Worm (Caenorhabditis elegans) whole organism, L4 larva: ENCODE data around the gene W09G10.9.

Experiments
- T26A8.4 ChIP-seq: fragments of 200-800 bp; sonication (Bioruptor generic); IDR thresholded peaks from 2 replicates; pipeline ENCODE4 v1.3.6; 2022; ENCODE audit warnings: missing genetic modification characterization, missing compliant biosample characterization
- Y105C5A.15 ChIP-seq: fragments of 200-800 bp; sonication (Bioruptor generic); IDR thresholded peaks from 2 replicates; pipeline ENCODE4 v1.3.6; 2022; ENCODE audit warnings: missing genetic modification characterization, missing compliant biosample characterization
- aha-1 ChIP-seq: fragments of 150-350 bp; peaks from one replicate; lab custom pipeline; 2014; ENCODE audit warnings: missing biosample characterization, missing genetic modification characterization
- aly-2 ChIP-seq: sonication (generic microtip); optimal IDR thresholded peaks from 2 replicates; lab custom pipeline; 2018; ENCODE audit warnings: missing biosample characterization, missing genetic modification characterization
- ceh-28 ChIP-seq: fragments of 150-350 bp; optimal IDR thresholded peaks from 2 replicates; lab custom pipeline; 2014; ENCODE audit warnings: missing biosample characterization, missing genetic modification reagents, missing genetic modification characterization
- cey-2 ChIP-seq: sonication (generic microtip); optimal IDR thresholded peaks from 3 replicates; lab custom pipeline; 2017; ENCODE audit warnings: missing genetic modification characterization, mild to moderate bottlenecking, missing compliant biosample characterization, antibody characterized with exemption, borderline replicate concordance; ENCODE audit not compliant: insufficient read depth
- ctbp-1 ChIP-seq: fragments of 200-800 bp; sonication (Bioruptor generic); IDR thresholded peaks from 2 replicates; pipeline ENCODE4 v1.3.6; 2022; ENCODE audit warnings: missing genetic modification reagents, missing genetic modification characterization, missing compliant biosample characterization
- daf-16 ChIP-seq, 3 experiments: sonication (generic microtip); optimal IDR thresholded peaks; 2 replicates each; lab custom pipeline; 2016 to 2017; ENCODE audit warnings: missing genetic modification characterization in 3 of 3, missing genetic modification reagents in 3 of 3, mild to moderate bottlenecking in 2 of 3, missing compliant biosample characterization in 2 of 3, missing biosample characterization in 1 of 3, moderate library complexity in 1 of 3
- duxl-1 ChIP-seq: sonication (generic microtip); optimal IDR thresholded peaks from 2 replicates; lab custom pipeline; 2016; ENCODE audit warnings: mild to moderate bottlenecking, missing genetic modification characterization, moderate library complexity, missing compliant biosample characterization; ENCODE audit not compliant: poor library complexity
- egl-27 ChIP-seq: sonication (generic microtip); optimal IDR thresholded peaks from 3 replicates; lab custom pipeline; 2017; ENCODE audit warnings: missing biosample characterization, missing genetic modification reagents, missing genetic modification characterization
- egl-43 ChIP-seq: fragments of 200-800 bp; sonication (Bioruptor generic); IDR thresholded peaks from 2 replicates; pipeline ENCODE4 v1.3.6; 2022; ENCODE audit warnings: missing genetic modification reagents, missing genetic modification characterization, missing compliant biosample characterization
- gei-8 ChIP-seq: fragments of 200-800 bp; sonication (Bioruptor generic); optimal IDR thresholded peaks from 2 replicates; lab custom pipeline; 2018; ENCODE audit warnings: mild to moderate bottlenecking, missing genetic modification characterization, missing compliant biosample characterization
- hlh-30 ChIP-seq: sonication (generic microtip); optimal IDR thresholded peaks from 2 replicates; lab custom pipeline; 2017; ENCODE audit warnings: antibody characterized with exemption, mild to moderate bottlenecking, missing genetic modification characterization, missing compliant biosample characterization; ENCODE audit not compliant: insufficient read depth
- jun-1 ChIP-seq: fragments of 150-350 bp; optimal IDR thresholded peaks from 2 replicates; lab custom pipeline; 2014; ENCODE audit warnings: missing biosample characterization, missing genetic modification reagents, missing genetic modification characterization
- lin-1 ChIP-seq: fragments of 200-800 bp; sonication (Bioruptor generic); IDR thresholded peaks from 2 replicates; pipeline ENCODE4 v1.3.6; 2022; ENCODE audit warnings: missing genetic modification reagents, missing genetic modification characterization, missing compliant biosample characterization
- lin-13 ChIP-seq: fragments of 150-350 bp; optimal IDR thresholded peaks from 2 replicates; lab custom pipeline; 2014; ENCODE audit warnings: missing biosample characterization, missing genetic modification reagents, missing genetic modification characterization
- lsy-2 ChIP-seq, 2 experiments: fragments of 150-350 bp in 1 of 2; sonication (generic microtip) in 1 of 2; optimal IDR thresholded peaks; 2 replicates each; lab custom pipeline; 2014 to 2017; ENCODE audit warnings: missing biosample characterization in 2 of 2, missing genetic modification characterization in 2 of 2
- mes-2 ChIP-seq: sonication (generic microtip); optimal IDR thresholded peaks from 2 replicates; lab custom pipeline; 2016; ENCODE audit warnings: missing genotype, mild to moderate bottlenecking, missing genetic modification characterization, missing compliant biosample characterization; ENCODE audit not compliant: poor library complexity, severe bottlenecking
- nhr-11 ChIP-seq: fragments of 150-350 bp; optimal IDR thresholded peaks from 2 replicates; lab custom pipeline; 2014; ENCODE audit warnings: missing biosample characterization, missing genetic modification characterization
- nhr-111 ChIP-seq: fragments of 200-800 bp; sonication (Bioruptor generic); optimal IDR thresholded peaks from 2 replicates; lab custom pipeline; 2018; ENCODE audit warnings: mild to moderate bottlenecking, missing genetic modification characterization, missing compliant biosample characterization
- nhr-237 ChIP-seq: sonication (generic microtip); optimal IDR thresholded peaks from 2 replicates; lab custom pipeline; 2017; ENCODE audit warnings: missing biosample characterization, missing genetic modification characterization
- nhr-41 ChIP-seq: fragments of 200-800 bp; sonication (Bioruptor generic); IDR thresholded peaks from 2 replicates; pipeline ENCODE4 v1.3.6; 2022; ENCODE audit warnings: missing genetic modification reagents, missing genetic modification characterization, missing compliant biosample characterization
- nhr-48 ChIP-seq: sonication (generic microtip); optimal IDR thresholded peaks from 2 replicates; lab custom pipeline; 2016; ENCODE audit warnings: mild to moderate bottlenecking, missing genetic modification characterization, missing compliant biosample characterization
- nhr-6 ChIP-seq: fragments of 150-350 bp; optimal IDR thresholded peaks from 2 replicates; lab custom pipeline; 2014; ENCODE audit warnings: missing biosample characterization, missing genetic modification characterization
- nhr-77 ChIP-seq: fragments of 150-350 bp; optimal IDR thresholded peaks from 2 replicates; lab custom pipeline; 2014; ENCODE audit warnings: missing biosample characterization, missing genetic modification characterization
- pha-4 ChIP-seq, 2 experiments: fragments of 150-350 bp in 1 of 2; fragments of 200-800 bp in 1 of 2; sonication (Bioruptor generic) in 1 of 2; IDR thresholded peaks in 1 of 2; optimal IDR thresholded peaks in 1 of 2; 2 replicates each; pipeline versions ENCODE4 v1.3.6 to Lab custom; 2014 to 2022; ENCODE audit warnings: missing genetic modification characterization in 2 of 2, missing genetic modification reagents in 2 of 2, missing biosample characterization in 1 of 2, missing compliant biosample characterization in 1 of 2
- php-3 ChIP-seq: fragments of 200-800 bp; sonication (Bioruptor generic); IDR thresholded peaks from 2 replicates; pipeline ENCODE4 v1.3.6; 2022; ENCODE audit warnings: missing genetic modification reagents, missing genetic modification characterization, missing compliant biosample characterization
- rbr-2 ChIP-seq: sonication (generic microtip); optimal IDR thresholded peaks from 2 replicates; lab custom pipeline; 2016; ENCODE audit warnings: missing genotype, missing genetic modification characterization, missing compliant biosample characterization
- set-16 ChIP-seq: fragments of 200-800 bp; sonication (Bioruptor generic); IDR thresholded peaks from 2 replicates; pipeline ENCODE4 v1.3.6; 2022; ENCODE audit warnings: missing genetic modification reagents, missing genetic modification characterization, missing compliant biosample characterization
- snpc-1.2 ChIP-seq: fragments of 200-800 bp; sonication (Bioruptor generic); IDR thresholded peaks from 2 replicates; pipeline ENCODE4 v1.3.6; 2022; ENCODE audit warnings: missing genetic modification reagents, missing genetic modification characterization, missing compliant biosample characterization
- snpc-4 ChIP-seq: fragments of 150-350 bp; optimal IDR thresholded peaks from 2 replicates; lab custom pipeline; 2014; ENCODE audit warnings: missing biosample characterization, missing genetic modification characterization
- spr-1 ChIP-seq: sonication (generic microtip); optimal IDR thresholded peaks from 2 replicates; lab custom pipeline; 2016; ENCODE audit warnings: mild to moderate bottlenecking, missing genetic modification characterization, missing compliant biosample characterization
- tra-1 ChIP-seq: fragments of 200-800 bp; sonication (Bioruptor generic); IDR thresholded peaks from 2 replicates; pipeline ENCODE4 v1.3.6; 2022; ENCODE audit warnings: missing genetic modification reagents, missing genetic modification characterization, missing compliant biosample characterization
- unc-130 ChIP-seq: sonication (generic microtip); optimal IDR thresholded peaks from 2 replicates; lab custom pipeline; 2016; ENCODE audit warnings: missing genetic modification reagents, missing genetic modification characterization, missing compliant biosample characterization
- unc-62 ChIP-seq, 3 experiments: fragments of 150-350 bp in 1 of 3; sonication (generic microtip); optimal IDR thresholded peaks in 2 of 3; peaks in 1 of 3; 1 replicate in 1 of 3; 2 replicates in 2 of 3; lab custom pipeline; 2014 to 2017; ENCODE audit warnings: missing biosample characterization in 3 of 3, missing genetic modification characterization in 3 of 3, missing genetic modification reagents in 3 of 3, missing genotype in 1 of 3
- zfp-2 ChIP-seq: sonication (generic microtip); optimal IDR thresholded peaks from 2 replicates; lab custom pipeline; 2016; ENCODE audit warnings: mild to moderate bottlenecking, missing genetic modification characterization, missing compliant biosample characterization
- zip-11 ChIP-seq: fragments of 200-800 bp; sonication (Bioruptor generic); IDR thresholded peaks from 2 replicates; pipeline ENCODE4 v1.3.6; 2022; ENCODE audit warnings: missing genetic modification characterization, missing compliant biosample characterization

The W09G10.9 gene

ce11 chrII:3500373-3500772 is 21.2 kb upstream of the W09G10.9 start:
- TF ChIP-seq egl-27 (tag; lab: Kevin White, UChicago) (no peak), set-16 (peak; percentile 97), ceh-28 (tag; lab: Kevin White, UChicago) (no peak), cey-2 (tag; lab: Kevin White, UChicago) (no peak), nhr-11 (tag; lab: Kevin White, UChicago) (no peak), ctbp-1 (no peak), egl-43 (peak; percentile 65; the same call in 1 of the 2 replicates), T26A8.4 (GFP tag; lab: Robert Waterston, UW) (peak; percentile 57), zip-11 (no peak), nhr-111 (GFP tag; lab: Kevin White, UChicago) (peak; percentile 13), lin-13 (GFP tag; lab: Kevin White, UChicago) (no peak), spr-1 (tag; lab: Kevin White, UChicago) (peak; percentile 7), nhr-237 (no peak), mes-2 (no peak), hlh-30 (tag; lab: Kevin White, UChicago) (no peak), gei-8 (GFP tag; lab: Kevin White, UChicago) (no peak), lin-1 (GFP tag; lab: Robert Waterston, UW) (no peak), snpc-4 (tag; lab: Kevin White, UChicago) (no peak), nhr-6 (tag; lab: Kevin White, UChicago) (no peak), zfp-2 (tag; lab: Kevin White, UChicago) (no peak), snpc-1.2 (GFP tag; lab: Robert Waterston, UW) (no peak), daf-16 (GFP tag; optimal IDR thresholded peaks at IDR 0.05; lab: Kevin White, UChicago) (no peak), daf-16 (tag; optimal IDR thresholded peaks at IDR 0.05; lab: Kevin White, UChicago) (no peak), lsy-2 (tag; optimal IDR thresholded peaks at IDR 0.05; lab: Kevin White, UChicago) (no peak), jun-1 (no peak), aly-2 (tag; lab: Kevin White, UChicago) (no peak), php-3 (GFP tag; lab: Robert Waterston, UW) (peak; percentile 31; the same call in 1 of the 2 replicates), rbr-2 (tag; lab: Kevin White, UChicago) (no peak), unc-130 (GFP tag; lab: Kevin White, UChicago) (no peak), nhr-41 (GFP tag; lab: Robert Waterston, UW) (no peak), tra-1 (no peak), nhr-48 (tag; lab: Kevin White, UChicago) (no peak), nhr-77 (tag; lab: Kevin White, UChicago) (no peak), duxl-1 (tag; lab: Kevin White, UChicago) (no peak)

- TF ChIP-seq Y105C5A.15 (0 out of 2 replicates have a peak, but pooled peaks have one; percentile 43), pha-4 (GFP tag; IDR thresholded peaks at IDR 0.05; lab: Robert Waterston, UW) (peak; percentile 15; the same call in 1 of the 2 replicates), pha-4 (tag; optimal IDR thresholded peaks at IDR 0.05; lab: Kevin White, UChicago) (no peak), nhr-11 (tag; lab: Kevin White, UChicago) (no peak), zip-11 (no peak), unc-62 (GFP tag; optimal IDR thresholded peaks at IDR 0.05 in 1 of 2; lab: Kevin White, UChicago) (peak in 1 of 2 experiments; percentile 67), unc-62 (tag; optimal IDR thresholded peaks at IDR 0.05; lab: Kevin White, UChicago) (no peak), egl-43 (peak; percentile 61; the same call in 1 of the 2 replicates), lin-13 (GFP tag; lab: Kevin White, UChicago) (no peak), rbr-2 (tag; lab: Kevin White, UChicago) (no peak), aha-1 (tag; lab: Kevin White, UChicago) (peak; percentile 94)
- TF ChIP-seq, all 104 proteins: peak for 5
These were observed 19.6 kb upstream of the W09G10.9 start for ce11 chrII:3502011-3502410.
